Fruit fly (Drosophila melanogaster) whole organism, embryonic: Measurements from ENCODE around the gene Cip4.
A peak's percentile ranks its signal among the peaks of the same experiment; 100 is the strongest.

Experiments
- CG12155 ChIP-seq: fragments of 200-800 bp; sonication (Bioruptor generic); optimal IDR thresholded peaks from 3 replicates; lab custom pipeline; 2016; ENCODE audit warnings: missing biosample characterization, missing genetic modification characterization
- CG34376 ChIP-seq: fragments of 200-800 bp; sonication (Bioruptor generic); optimal IDR thresholded peaks from 2 replicates; lab custom pipeline; 2018; ENCODE audit warnings: missing biosample characterization, mild to moderate bottlenecking, missing genetic modification characterization
- CG6254 ChIP-seq: fragments of 200-800 bp; sonication (Bioruptor generic); optimal IDR thresholded peaks from 3 replicates; lab custom pipeline; 2017; ENCODE audit warnings: mild to moderate bottlenecking, missing biosample characterization, missing genetic modification reagents, missing genetic modification characterization
- CG6791 ChIP-seq: fragments of 200-800 bp; sonication (Bioruptor generic); IDR thresholded peaks from 3 replicates; pipeline ENCODE4 v1.3.6; 2022; ENCODE audit warnings: missing biosample characterization, missing genetic modification characterization; ENCODE audit not compliant: partially characterized antibody
- CG8359 ChIP-seq: fragments of 200-800 bp; sonication (Bioruptor generic); optimal IDR thresholded peaks from 2 replicates; lab custom pipeline; 2017; ENCODE audit warnings: missing biosample characterization, mild to moderate bottlenecking, missing genetic modification characterization, borderline replicate concordance
- CG9797 ChIP-seq: fragments of 200-800 bp; sonication (Bioruptor generic); optimal IDR thresholded peaks from 3 replicates; lab custom pipeline; 2018; ENCODE audit warnings: missing biosample characterization, mild to moderate bottlenecking, missing genetic modification characterization
- PHDP ChIP-seq: fragments of 200-800 bp; sonication (Bioruptor generic); optimal IDR thresholded peaks from 3 replicates; lab custom pipeline; 2018; ENCODE audit warnings: missing biosample characterization, mild to moderate bottlenecking, missing genetic modification characterization, moderate library complexity
- al ChIP-seq: fragments of 200-800 bp; sonication (Bioruptor generic); IDR thresholded peaks from 2 replicates; pipeline ENCODE4 v1.3.6; 2022; ENCODE audit warnings: missing biosample characterization, missing genetic modification characterization
- gcm ChIP-seq: fragments of 200-800 bp; sonication (Bioruptor generic); optimal IDR thresholded peaks from 2 replicates; lab custom pipeline; 2019; ENCODE audit warnings: missing biosample characterization, mild to moderate bottlenecking, missing genetic modification characterization, moderate library complexity
- nmo ChIP-seq: fragments of 200-800 bp; sonication (Bioruptor generic); optimal IDR thresholded peaks from 2 replicates; lab custom pipeline; 2018; ENCODE audit warnings: missing biosample characterization, mild to moderate bottlenecking, missing genetic modification characterization, moderate library complexity

DNA sequence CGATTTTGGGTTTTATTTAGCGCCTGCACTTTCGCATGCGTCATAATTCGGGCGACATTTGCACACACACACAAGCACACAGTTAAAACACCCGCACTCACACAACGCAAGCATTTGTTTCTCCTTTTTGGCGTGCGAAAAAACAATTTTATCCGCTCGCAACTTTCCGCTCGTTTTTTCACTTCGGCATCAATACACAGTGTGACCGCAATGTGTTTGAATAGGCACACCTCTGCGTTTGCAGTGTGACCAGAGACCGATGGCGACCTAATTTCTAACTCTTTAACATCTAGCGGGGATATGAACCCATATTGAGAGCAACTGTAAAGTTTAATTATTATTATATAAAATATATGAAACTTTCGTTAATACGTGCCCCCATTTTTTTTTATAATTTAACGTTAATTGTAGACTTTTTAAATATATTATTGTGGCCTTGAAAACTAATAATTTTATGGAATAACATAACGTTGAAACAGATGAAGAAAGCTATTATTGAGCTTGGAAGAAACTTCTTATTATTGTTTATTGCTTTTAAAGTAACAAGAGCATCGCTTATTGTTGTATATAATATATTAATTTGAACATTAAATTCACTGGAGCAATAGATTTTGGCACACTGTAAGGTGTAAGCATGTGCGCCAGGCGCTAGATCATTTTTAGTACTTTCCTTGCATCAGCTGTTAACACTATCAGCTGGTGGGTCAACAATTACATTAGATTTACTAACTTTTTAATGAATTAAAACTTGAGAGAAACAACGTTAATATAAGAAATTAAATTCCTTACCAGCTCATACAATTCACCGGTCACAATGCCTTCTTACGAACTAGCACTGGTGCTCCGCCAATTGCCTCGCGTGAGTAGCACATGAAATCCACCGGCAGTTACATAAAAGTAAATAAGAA, at the start of gene Cip4, which contains the start of gene mRpS6:
- no peak for TF ChIP-seq CG6254
- TF ChIP-seq CG8359 (GFP tag; lab: Kevin White, UChicago), result no peak
- peak; percentile 72 for TF ChIP-seq CG12155 (GFP tag; lab: Kevin White, UChicago)
- peak; percentile 46; the same call in 2 of the 3 replicates for TF ChIP-seq CG6791 (GFP tag; lab: Robert Waterston, UW)
- peak; percentile 79 for TF ChIP-seq CG9797 (GFP tag; lab: Kevin White, UChicago)
- peak; percentile 79 for TF ChIP-seq gcm
- peak; percentile 64 for TF ChIP-seq al (GFP tag; lab: Robert Waterston, UW)
- TF ChIP-seq PHDP (tag; lab: Kevin White, UChicago), result peak; percentile 84
- TF ChIP-seq nmo, result peak; percentile 91
- peak; percentile 47 for TF ChIP-seq CG34376 (GFP tag; lab: Kevin White, UChicago)
